Worm (Caenorhabditis elegans) whole organism, late embryonic: ENCODE measurements around the gene ifet-1.

Experiments
- C08G9.2 ChIP-seq: sonication (generic microtip); optimal IDR thresholded peaks from 2 replicates; lab custom pipeline; 2016; ENCODE audit warnings: mild to moderate bottlenecking, missing genetic modification characterization, moderate library complexity, missing compliant biosample characterization
- C38D4.7 ChIP-seq: fragments of 200-800 bp; sonication (Bioruptor generic); optimal IDR thresholded peaks from 2 replicates; lab custom pipeline; 2018; ENCODE audit warnings: mild to moderate bottlenecking, missing genetic modification characterization, moderate library complexity, missing compliant biosample characterization
- K02D7.2 ChIP-seq: sonication (generic microtip); optimal IDR thresholded peaks from 2 replicates; lab custom pipeline; 2017; ENCODE audit warnings: mild to moderate bottlenecking, missing genetic modification characterization, missing compliant biosample characterization
- T23F11.4 ChIP-seq: fragments of 200-800 bp; sonication (Bioruptor generic); optimal IDR thresholded peaks from 2 replicates; lab custom pipeline; 2018; ENCODE audit warnings: mild to moderate bottlenecking, missing genetic modification characterization, missing compliant biosample characterization
- ama-1 ChIP-seq: fragments of 150-350 bp; optimal IDR thresholded peaks from 2 replicates; lab custom pipeline; 2014
- ceh-14 ChIP-seq: sonication (generic microtip); optimal IDR thresholded peaks from 2 replicates; lab custom pipeline; 2016; ENCODE audit warnings: missing genotype, missing genetic modification characterization, missing compliant biosample characterization
- ceh-19 ChIP-seq: fragments of 200-800 bp; sonication (Bioruptor generic); optimal IDR thresholded peaks from 2 replicates; lab custom pipeline; 2018; ENCODE audit warnings: mild to moderate bottlenecking, missing genetic modification characterization, missing compliant biosample characterization
- ceh-2 ChIP-seq: sonication (generic microtip); optimal IDR thresholded peaks from 2 replicates; lab custom pipeline; 2016; ENCODE audit warnings: missing genotype, missing genetic modification characterization, missing compliant biosample characterization
- ceh-22 ChIP-seq: sonication (generic microtip); optimal IDR thresholded peaks from 2 replicates; lab custom pipeline; 2017; ENCODE audit warnings: missing biosample characterization, missing genetic modification characterization
- ceh-24 ChIP-seq: sonication (generic microtip); optimal IDR thresholded peaks from 2 replicates; lab custom pipeline; 2016; ENCODE audit warnings: mild to moderate bottlenecking, missing genetic modification characterization, missing compliant biosample characterization
- ceh-31 ChIP-seq: sonication (generic microtip); optimal IDR thresholded peaks from 2 replicates; lab custom pipeline; 2016; ENCODE audit warnings: missing genetic modification characterization, missing compliant biosample characterization
- ceh-45 ChIP-seq: fragments of 200-800 bp; sonication (Bioruptor generic); IDR thresholded peaks from 2 replicates; pipeline ENCODE4 v1.3.6; 2022; ENCODE audit warnings: missing genetic modification reagents, missing genetic modification characterization, missing compliant biosample characterization
- che-1 ChIP-seq: sonication (generic microtip); optimal IDR thresholded peaks from 2 replicates; lab custom pipeline; 2016; ENCODE audit warnings: mild to moderate bottlenecking, missing genetic modification characterization, missing compliant biosample characterization
- elt-2 ChIP-seq: sonication (generic microtip); optimal IDR thresholded peaks from 2 replicates; lab custom pipeline; 2016; ENCODE audit warnings: missing genetic modification reagents, missing genetic modification characterization, missing compliant biosample characterization
- elt-4 ChIP-seq: sonication (generic microtip); optimal IDR thresholded peaks from 2 replicates; lab custom pipeline; 2016; ENCODE audit warnings: missing genetic modification characterization, missing compliant biosample characterization
- ets-4 ChIP-seq: sonication (generic microtip); optimal IDR thresholded peaks from 2 replicates; lab custom pipeline; 2016; ENCODE audit warnings: missing genetic modification characterization, missing compliant biosample characterization
- eyg-1 ChIP-seq: sonication (generic microtip); optimal IDR thresholded peaks from 2 replicates; lab custom pipeline; 2016; ENCODE audit warnings: missing genotype, missing genetic modification characterization, missing compliant biosample characterization
- fkh-6 ChIP-seq: sonication (generic microtip); optimal IDR thresholded peaks from 2 replicates; lab custom pipeline; 2016; ENCODE audit warnings: missing genetic modification characterization, missing compliant biosample characterization
- gmeb-2 ChIP-seq: sonication (generic microtip); optimal IDR thresholded peaks from 2 replicates; lab custom pipeline; 2016; ENCODE audit warnings: missing genetic modification characterization, inconsistent platforms, missing compliant biosample characterization
- hlh-13 ChIP-seq: fragments of 200-800 bp; sonication (Bioruptor generic); optimal IDR thresholded peaks from 2 replicates; lab custom pipeline; 2018; ENCODE audit warnings: mild to moderate bottlenecking, missing genetic modification characterization, missing compliant biosample characterization
- hlh-15 ChIP-seq: sonication (generic microtip); optimal IDR thresholded peaks from 2 replicates; lab custom pipeline; 2016; ENCODE audit warnings: missing genetic modification characterization, missing compliant biosample characterization
- hlh-8 ChIP-seq: sonication (generic microtip); optimal IDR thresholded peaks from 2 replicates; lab custom pipeline; 2016; ENCODE audit warnings: missing genotype, missing genetic modification characterization, missing compliant biosample characterization
- lin-11 ChIP-seq: fragments of 200-800 bp; sonication (Bioruptor generic); optimal IDR thresholded peaks from 2 replicates; lab custom pipeline; 2018; ENCODE audit warnings: mild to moderate bottlenecking, missing genetic modification characterization, missing compliant biosample characterization
- mec-3 ChIP-seq: sonication (generic microtip); optimal IDR thresholded peaks from 2 replicates; lab custom pipeline; 2016; ENCODE audit warnings: borderline replicate concordance, missing genetic modification characterization, missing compliant biosample characterization
- nfya-1 ChIP-seq: sonication (generic microtip); optimal IDR thresholded peaks from 2 replicates; lab custom pipeline; 2017; ENCODE audit warnings: missing genetic modification characterization, mild to moderate bottlenecking, missing compliant biosample characterization, antibody characterized with exemption, moderate library complexity
- nhr-232 ChIP-seq: sonication (generic microtip); optimal IDR thresholded peaks from 2 replicates; lab custom pipeline; 2016; ENCODE audit warnings: missing genetic modification characterization, missing compliant biosample characterization
- npax-4 ChIP-seq: sonication (generic microtip); optimal IDR thresholded peaks from 2 replicates; lab custom pipeline; 2016; ENCODE audit warnings: missing genetic modification characterization, missing compliant biosample characterization
- pag-3 ChIP-seq: sonication (generic microtip); optimal IDR thresholded peaks from 2 replicates; lab custom pipeline; 2016; ENCODE audit warnings: missing compliant biosample characterization, missing genetic modification characterization, borderline replicate concordance
- pat-9 ChIP-seq: fragments of 200-800 bp; sonication (Bioruptor generic); optimal IDR thresholded peaks from 2 replicates; lab custom pipeline; 2018; ENCODE audit warnings: mild to moderate bottlenecking, missing genetic modification characterization, moderate library complexity, missing compliant biosample characterization
- pax-1 ChIP-seq: fragments of 150-350 bp; optimal IDR thresholded peaks from 2 replicates; lab custom pipeline; 2014; ENCODE audit warnings: missing biosample characterization, missing genetic modification characterization
- rnt-1 ChIP-seq: sonication (generic microtip); optimal IDR thresholded peaks from 2 replicates; lab custom pipeline; 2016; ENCODE audit warnings: missing genetic modification characterization, missing compliant biosample characterization
- syd-9 ChIP-seq: sonication (generic microtip); optimal IDR thresholded peaks from 2 replicates; lab custom pipeline; 2016; ENCODE audit warnings: mild to moderate bottlenecking, missing genetic modification characterization, moderate library complexity, missing compliant biosample characterization
- tbx-2 ChIP-seq: sonication (generic microtip); optimal IDR thresholded peaks from 2 replicates; lab custom pipeline; 2016; ENCODE audit warnings: missing genetic modification characterization, missing compliant biosample characterization
- tbx-7 ChIP-seq: sonication (generic microtip); optimal IDR thresholded peaks from 2 replicates; lab custom pipeline; 2016; ENCODE audit warnings: missing genotype, missing genetic modification characterization, missing compliant biosample characterization
- ttx-3 ChIP-seq: sonication (generic microtip); optimal IDR thresholded peaks from 2 replicates; lab custom pipeline; 2016; ENCODE audit warnings: missing genetic modification reagents, missing genetic modification characterization, missing compliant biosample characterization
- unc-3 ChIP-seq, 2 experiments: fragments of 200-800 bp in 1 of 2; sonication (Bioruptor generic) in 1 of 2; sonication (generic microtip) in 1 of 2; conservative IDR thresholded peaks in 1 of 2; optimal IDR thresholded peaks in 1 of 2; 2 replicates each; pipeline versions ENCODE4 v1.3.6 to Lab custom; 2016 to 2022; ENCODE audit warnings: missing compliant biosample characterization in 2 of 2, missing genetic modification characterization in 2 of 2, missing genetic modification reagents in 1 of 2
- unc-55 ChIP-seq: sonication (generic microtip); optimal IDR thresholded peaks from 2 replicates; lab custom pipeline; 2017; ENCODE audit warnings: missing biosample characterization, missing genetic modification reagents, missing genetic modification characterization

ifet-1 gene

ce11 chrIII:4441781-4442180 is 33.2 kb downstream of the ifet-1 start, which contains the start of gene nex-3:
Gene nex-3, plus strand, starts transcription at chrIII:4442081.
- no peak for TF ChIP-seq pax-1
- no peak for TF ChIP-seq npax-4 (tag; lab: Kevin White, UChicago)
- TF ChIP-seq hlh-13 (GFP tag; lab: Kevin White, UChicago) = no peak
- TF ChIP-seq ets-4 = no peak
- TF ChIP-seq hlh-15 (tag; lab: Kevin White, UChicago) = no peak
- TF ChIP-seq pat-9 = no peak
- no peak for TF ChIP-seq ceh-31
- no peak for TF ChIP-seq ceh-14 (tag; lab: Kevin White, UChicago)
- TF ChIP-seq lin-11 = no peak
- no peak for TF ChIP-seq unc-3 (GFP tag; conservative IDR thresholded peaks at IDR 0.05; lab: Robert Waterston, UW)
- TF ChIP-seq unc-3 (tag; optimal IDR thresholded peaks at IDR 0.05; lab: Kevin White, UChicago) = no peak
- TF ChIP-seq mec-3 (tag; lab: Kevin White, UChicago) = no peak
- no peak for TF ChIP-seq unc-55 (GFP tag; lab: Kevin White, UChicago)
- no peak for TF ChIP-seq tbx-2 (tag; lab: Kevin White, UChicago)
- TF ChIP-seq rnt-1 (tag; lab: Kevin White, UChicago) = no peak
- TF ChIP-seq elt-4 (tag; lab: Kevin White, UChicago) = no peak
- no peak for TF ChIP-seq ceh-24 (tag; lab: Kevin White, UChicago)
- no peak for TF ChIP-seq tbx-7

- TF ChIP-seq hlh-8 (tag; lab: Kevin White, UChicago) (no peak), C08G9.2 (no peak), che-1 (tag; lab: Kevin White, UChicago) (no peak), ama-1 (no peak), ets-4 (no peak), fkh-6 (tag; lab: Kevin White, UChicago) (no peak), elt-2 (no peak), nhr-232 (no peak), ceh-19 (GFP tag; lab: Kevin White, UChicago) (no peak)
These were observed 35.4 kb downstream of the ifet-1 start, which contains the start of gene C28A5.2 for ce11 chrIII:4439493-4439983. Gene C28A5.2, minus strand, starts transcription at chrIII:4439543.

- no peak for TF ChIP-seq nfya-1 (tag; lab: Kevin White, UChicago)
These were observed 39.7 kb downstream of the ifet-1 start for ce11 chrIII:4435262-4435661.

- TF ChIP-seq ceh-22 (tag; lab: Kevin White, UChicago) = no peak
- no peak for TF ChIP-seq gmeb-2 (tag; lab: Kevin White, UChicago)
- TF ChIP-seq pax-1 = no peak
- no peak for TF ChIP-seq rnt-1 (tag; lab: Kevin White, UChicago)
- TF ChIP-seq pag-3 (tag; lab: Kevin White, UChicago) = no peak
- no peak for TF ChIP-seq K02D7.2 (tag; lab: Kevin White, UChicago)
- TF ChIP-seq ceh-45 (GFP tag; lab: Robert Waterston, UW) = no peak
- no peak for TF ChIP-seq pat-9
- no peak for TF ChIP-seq C38D4.7
These were observed 40.6 kb downstream of the ifet-1 start, which contains the start of gene C28A5.1 for ce11 chrIII:4434294-4434781. Gene C28A5.1, minus strand, starts transcription at chrIII:4434344.

- no peak for TF ChIP-seq eyg-1 (tag; lab: Kevin White, UChicago)
- no peak for TF ChIP-seq pag-3 (tag; lab: Kevin White, UChicago)
- no peak for TF ChIP-seq syd-9 (tag; lab: Kevin White, UChicago)
- TF ChIP-seq T23F11.4 (GFP tag; lab: Kevin White, UChicago) = no peak
- no peak for TF ChIP-seq ceh-14 (tag; lab: Kevin White, UChicago)
- no peak for TF ChIP-seq gmeb-2 (tag; lab: Kevin White, UChicago)
- no peak for TF ChIP-seq ceh-2 (tag; lab: Kevin White, UChicago)
- no peak for TF ChIP-seq pax-1
- TF ChIP-seq ceh-19 (GFP tag; lab: Kevin White, UChicago) = no peak
- no peak for TF ChIP-seq ttx-3
These were observed 45.5 kb downstream of the ifet-1 start, which contains the start of gene C28A5.6 for ce11 chrIII:4429402-4429801. Gene C28A5.6, minus strand, starts transcription at chrIII:4429502.
